Fruit fly (Drosophila melanogaster): Measurements from ENCODE around the gene CG13766.
A peak's percentile ranks its signal among the peaks of the same experiment; 100 is the strongest.

CG13766 gene

dm6 chr2L:6566020-6566687 is at the start of gene CG13766:
Gene CG13766, minus strand, starts transcription at chr2L:6566181.
- TF ChIP-seq usp (GFP tag; optimal IDR thresholded peaks at IDR 0.05) (no peak), pan (optimal IDR thresholded peaks at IDR 0.05) (no peak), Dll (optimal IDR thresholded peaks at IDR 0.05) (no peak), CG8478 (optimal IDR thresholded peaks at IDR 0.05) (no peak), EcR (GFP tag; optimal IDR thresholded peaks at IDR 0.05) (no peak), psq (optimal IDR thresholded peaks at IDR 0.05) (no peak)

- TF ChIP-seq usp (GFP tag; optimal IDR thresholded peaks at IDR 0.05) (no peak), Dll (optimal IDR thresholded peaks at IDR 0.05) (no peak), CG8478 (optimal IDR thresholded peaks at IDR 0.05) (no peak)
Measured at dm6 chr2L:6614229-6614935, 48.4 kb upstream of the CG13766 start.

dm6 chr2L:6613156-6613555 is 47.2 kb upstream of the CG13766 start:
- TF ChIP-seq CG8478 (optimal IDR thresholded peaks at IDR 0.05) (no peak), psq (optimal IDR thresholded peaks at IDR 0.05) (no peak), EcR (GFP tag; optimal IDR thresholded peaks at IDR 0.05) (no peak), Dll (optimal IDR thresholded peaks at IDR 0.05) (no peak), pan (optimal IDR thresholded peaks at IDR 0.05) (no peak), usp (GFP tag; optimal IDR thresholded peaks at IDR 0.05) (no peak)

DNA sequence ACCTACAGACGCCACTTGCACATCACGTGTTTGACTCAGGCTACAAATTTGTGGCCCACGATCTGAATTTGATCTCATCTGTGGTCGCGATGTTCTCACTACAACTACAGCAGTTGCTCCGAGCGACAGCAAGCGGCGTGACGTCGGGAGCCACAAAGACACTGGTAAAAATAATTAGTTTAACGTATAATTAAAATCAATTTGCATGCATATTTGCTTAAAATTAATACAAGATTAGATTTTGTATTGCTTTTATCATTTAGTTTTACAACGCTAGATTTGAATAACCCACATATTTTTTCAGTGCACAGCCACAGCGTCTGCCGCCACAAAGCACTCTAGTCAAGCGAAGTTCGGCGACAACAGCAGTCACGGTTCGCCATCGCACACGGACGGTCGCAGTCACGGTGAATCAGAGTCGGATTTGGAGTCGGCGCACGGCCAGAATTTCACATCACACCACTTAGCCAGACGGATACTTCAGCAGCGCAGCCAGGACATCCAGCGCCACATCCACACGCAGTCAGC is 46.6 kb upstream of the CG13766 start:
- TF ChIP-seq usp (GFP tag; optimal IDR thresholded peaks at IDR 0.05) = no peak
- TF ChIP-seq CG8478 (optimal IDR thresholded peaks at IDR 0.05) = no peak
- TF ChIP-seq pan (optimal IDR thresholded peaks at IDR 0.05) = no peak
- TF ChIP-seq Dll (optimal IDR thresholded peaks at IDR 0.05) = no peak
- no peak for TF ChIP-seq EcR (GFP tag; optimal IDR thresholded peaks at IDR 0.05)
- no peak for TF ChIP-seq psq (optimal IDR thresholded peaks at IDR 0.05)

DNA sequence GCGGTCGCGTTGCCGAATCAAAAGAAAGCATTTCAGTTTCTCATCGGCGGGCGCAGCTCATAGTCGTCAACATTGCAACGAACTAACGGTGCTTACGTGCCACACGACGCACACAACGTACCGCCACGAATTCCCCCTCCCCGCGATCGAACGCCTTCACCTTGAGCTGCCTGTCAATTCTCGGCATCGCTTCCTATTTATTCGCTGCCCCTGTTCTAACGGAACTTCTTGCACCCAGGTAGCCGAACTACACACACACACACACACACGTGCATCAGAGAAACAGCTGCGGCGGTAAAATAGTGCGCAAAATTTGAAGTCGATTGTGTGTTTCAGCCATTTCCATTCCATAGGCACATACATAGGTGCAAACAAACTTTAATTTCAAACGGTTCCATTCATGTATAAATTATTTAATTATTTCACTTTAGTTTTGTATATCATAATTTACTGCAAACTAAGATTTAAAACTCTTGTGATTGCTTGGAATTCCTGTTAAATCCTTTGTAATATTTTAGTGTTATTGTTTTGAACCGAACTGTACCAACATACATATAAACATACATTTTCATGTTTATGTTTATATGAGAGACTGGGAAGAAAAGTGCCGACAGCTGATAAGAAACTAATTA is 45.5 kb upstream of the CG13766 start:
- TF ChIP-seq psq (optimal IDR thresholded peaks at IDR 0.05) (no peak), CG8478 (optimal IDR thresholded peaks at IDR 0.05) (no peak), usp (GFP tag; optimal IDR thresholded peaks at IDR 0.05) (no peak), pan (optimal IDR thresholded peaks at IDR 0.05) (no peak), EcR (GFP tag; optimal IDR thresholded peaks at IDR 0.05) (no peak)

dm6 chr2L:6610683-6611373 is 44.8 kb upstream of the CG13766 start, which contains the start of gene CG11050:
Gene CG11050, plus strand, starts transcription at chr2L:6611011.
- no peak for TF ChIP-seq CG8478 (optimal IDR thresholded peaks at IDR 0.05)
- TF ChIP-seq Dll (optimal IDR thresholded peaks at IDR 0.05) = peak; percentile 69
- no peak for TF ChIP-seq pan (optimal IDR thresholded peaks at IDR 0.05)

dm6 chr2L:6601018-6601505 is 35.1 kb upstream of the CG13766 start, which contains the start of gene Dpp10:
Gene Dpp10, minus strand, starts transcription at chr2L:6601068.
- TF ChIP-seq usp (GFP tag; optimal IDR thresholded peaks at IDR 0.05) = no peak
- peak; percentile 86 for TF ChIP-seq Dll (optimal IDR thresholded peaks at IDR 0.05)

- TF ChIP-seq pan (optimal IDR thresholded peaks at IDR 0.05) (no peak), CG8478 (optimal IDR thresholded peaks at IDR 0.05) (no peak), Dll (optimal IDR thresholded peaks at IDR 0.05) (no peak), psq (optimal IDR thresholded peaks at IDR 0.05) (no peak), usp (GFP tag; optimal IDR thresholded peaks at IDR 0.05) (no peak), EcR (GFP tag; optimal IDR thresholded peaks at IDR 0.05) (no peak)
Measured at dm6 chr2L:6595027-6595426, 29.0 kb upstream of the CG13766 start.

DNA sequence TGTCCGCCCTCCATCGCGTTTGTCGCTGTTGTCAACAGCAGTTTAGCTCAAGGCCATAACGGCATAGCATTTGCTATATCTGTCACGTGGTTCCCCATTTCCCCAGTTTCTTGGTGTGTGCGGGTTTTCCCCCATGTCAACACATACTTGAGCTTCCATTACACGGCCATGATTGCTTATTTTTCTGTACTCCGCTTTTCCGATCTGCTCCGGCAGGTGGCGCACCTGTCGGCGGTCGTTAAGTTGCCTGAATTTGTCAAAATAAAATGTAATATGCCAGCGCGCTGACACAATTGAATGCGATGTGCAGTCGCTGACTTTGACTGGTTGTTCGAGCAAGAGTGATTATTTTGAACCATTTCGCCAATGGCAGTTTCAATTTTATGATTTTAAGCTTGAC is 18.4 kb upstream of the CG13766 start:
- no peak for TF ChIP-seq pan (optimal IDR thresholded peaks at IDR 0.05)
- no peak for TF ChIP-seq CG8478 (optimal IDR thresholded peaks at IDR 0.05)
- TF ChIP-seq EcR (GFP tag; optimal IDR thresholded peaks at IDR 0.05) = no peak
- no peak for TF ChIP-seq Dll (optimal IDR thresholded peaks at IDR 0.05)
- TF ChIP-seq psq (optimal IDR thresholded peaks at IDR 0.05) = no peak
- no peak for TF ChIP-seq usp (GFP tag; optimal IDR thresholded peaks at IDR 0.05)

dm6 chr2L:6579045-6579444 is 13.1 kb upstream of the CG13766 start:
- TF ChIP-seq CG8478 (optimal IDR thresholded peaks at IDR 0.05) (no peak), usp (GFP tag; optimal IDR thresholded peaks at IDR 0.05) (no peak), Dll (optimal IDR thresholded peaks at IDR 0.05) (no peak), psq (optimal IDR thresholded peaks at IDR 0.05) (no peak), pan (optimal IDR thresholded peaks at IDR 0.05) (no peak), EcR (GFP tag; optimal IDR thresholded peaks at IDR 0.05) (no peak)

- TF ChIP-seq Dll (optimal IDR thresholded peaks at IDR 0.05) = no peak
- no peak for TF ChIP-seq usp (GFP tag; optimal IDR thresholded peaks at IDR 0.05)
- TF ChIP-seq CG8478 (optimal IDR thresholded peaks at IDR 0.05) = no peak
- TF ChIP-seq pan (optimal IDR thresholded peaks at IDR 0.05) = peak; percentile 36
- TF ChIP-seq psq (optimal IDR thresholded peaks at IDR 0.05) = no peak
- TF ChIP-seq EcR (GFP tag; optimal IDR thresholded peaks at IDR 0.05) = no peak
Measured at dm6 chr2L:6564955-6565354, 1.0 kb downstream of the CG13766 start.

dm6 chr2L:6562358-6562687 is 3.7 kb downstream of the CG13766 start:
- TF ChIP-seq usp (GFP tag; optimal IDR thresholded peaks at IDR 0.05) (no peak), psq (optimal IDR thresholded peaks at IDR 0.05) (no peak), CG8478 (optimal IDR thresholded peaks at IDR 0.05) (no peak), EcR (GFP tag; optimal IDR thresholded peaks at IDR 0.05) (no peak), pan (optimal IDR thresholded peaks at IDR 0.05) (no peak), Dll (optimal IDR thresholded peaks at IDR 0.05) (no peak)
